Fruit fly (Drosophila melanogaster): ENCODE measurements around the gene Bx42.
A peak's percentile ranks its signal among the peaks of the same experiment; 100 is the strongest.

- TF ChIP-seq Dfd (GFP tag; optimal IDR thresholded peaks at IDR 0.05): no peak
- no peak for TF ChIP-seq sage (GFP tag; optimal IDR thresholded peaks at IDR 0.05)
- TF ChIP-seq br (GFP tag; optimal IDR thresholded peaks at IDR 0.05): no peak
- no peak for TF ChIP-seq psq (GFP tag; optimal IDR thresholded peaks at IDR 0.05)
- TF ChIP-seq Jra (GFP tag; optimal IDR thresholded peaks at IDR 0.05): no peak
- TF ChIP-seq tai (GFP tag; optimal IDR thresholded peaks at IDR 0.05): no peak
- TF ChIP-seq woc (GFP tag; optimal IDR thresholded peaks at IDR 0.05): peak; percentile 17
- no peak for TF ChIP-seq CrebA (GFP tag; optimal IDR thresholded peaks at IDR 0.05; ENCODE audit: borderline replicate concordance)
- TF ChIP-seq Hnf4 (GFP tag; optimal IDR thresholded peaks at IDR 0.05): no peak
Observed at dm6 chrX:9120828-9121754, 14.7 kb upstream of the Bx42 start.

Measured in whole organism, wandering third instar larva.